Worm (Caenorhabditis elegans) whole organism, L1 larva: ENCODE data around the gene K07E3.4.

Experiments
- C04F5.9 ChIP-seq: sonication (generic microtip); optimal IDR thresholded peaks from 2 replicates; lab custom pipeline; 2016; ENCODE audit warnings: missing genetic modification characterization, missing compliant biosample characterization
- Y116A8C.19 ChIP-seq: sonication (generic microtip); optimal IDR thresholded peaks from 2 replicates; lab custom pipeline; 2016; ENCODE audit warnings: missing compliant biosample characterization, missing genetic modification characterization, borderline replicate concordance
- aha-1 ChIP-seq: fragments of 150-350 bp; optimal IDR thresholded peaks from 2 replicates; lab custom pipeline; 2014; ENCODE audit warnings: missing biosample characterization, missing genetic modification characterization
- alr-1 ChIP-seq: fragments of 200-800 bp; sonication (Bioruptor generic); optimal IDR thresholded peaks from 2 replicates; lab custom pipeline; 2018; ENCODE audit warnings: borderline replicate concordance, mild to moderate bottlenecking, missing genetic modification characterization, missing compliant biosample characterization
- ama-1 ChIP-seq: fragments of 150-350 bp; optimal IDR thresholded peaks from 2 replicates; lab custom pipeline; 2014
- blmp-1 ChIP-seq: fragments of 150-350 bp; optimal IDR thresholded peaks from 2 replicates; lab custom pipeline; 2014; ENCODE audit warnings: missing biosample characterization, missing genetic modification characterization
- ceh-63 ChIP-seq: fragments of 200-800 bp; sonication (Bioruptor generic); optimal IDR thresholded peaks from 2 replicates; lab custom pipeline; 2018; ENCODE audit warnings: mild to moderate bottlenecking, missing genetic modification characterization, missing compliant biosample characterization
- ceh-88 ChIP-seq: fragments of 200-800 bp; sonication (Bioruptor generic); IDR thresholded peaks from 2 replicates; pipeline ENCODE4 v1.3.6; 2022; ENCODE audit warnings: missing genetic modification characterization, missing compliant biosample characterization
- ceh-90 ChIP-seq: sonication (generic microtip); optimal IDR thresholded peaks from 2 replicates; lab custom pipeline; 2016; ENCODE audit warnings: missing genetic modification characterization, missing compliant biosample characterization
- egl-13 ChIP-seq: sonication (generic microtip); optimal IDR thresholded peaks from 2 replicates; lab custom pipeline; 2016; ENCODE audit warnings: missing genotype, missing genetic modification reagents, missing genetic modification characterization, missing compliant biosample characterization
- elt-2 ChIP-seq: sonication (generic microtip); optimal IDR thresholded peaks from 2 replicates; lab custom pipeline; 2016; ENCODE audit warnings: missing genetic modification characterization, mild to moderate bottlenecking, inconsistent platforms, missing compliant biosample characterization, missing genetic modification reagents
- fkh-10 ChIP-seq: sonication (generic microtip); optimal IDR thresholded peaks from 2 replicates; lab custom pipeline; 2017; ENCODE audit warnings: missing biosample characterization, missing genetic modification reagents, missing genetic modification characterization
- fkh-8 ChIP-seq: sonication (generic microtip); optimal IDR thresholded peaks from 2 replicates; lab custom pipeline; 2016; ENCODE audit warnings: mild to moderate bottlenecking, missing genetic modification characterization, missing compliant biosample characterization
- fos-1 ChIP-seq: fragments of 150-350 bp; optimal IDR thresholded peaks from 2 replicates; lab custom pipeline; 2014; ENCODE audit warnings: missing biosample characterization, missing genetic modification characterization
- grh-1 ChIP-seq: fragments of 200-800 bp; sonication (Bioruptor generic); IDR thresholded peaks from 2 replicates; pipeline ENCODE4 v1.3.6; 2022; ENCODE audit warnings: missing genetic modification reagents, missing genetic modification characterization, missing compliant biosample characterization
- hlh-17 ChIP-seq: fragments of 200-800 bp; sonication (Bioruptor generic); optimal IDR thresholded peaks from 2 replicates; lab custom pipeline; 2018; ENCODE audit warnings: missing genetic modification characterization, mild to moderate bottlenecking, missing compliant biosample characterization, moderate library complexity, borderline replicate concordance
- hpl-2 ChIP-seq: fragments of 150-350 bp; optimal IDR thresholded peaks from 2 replicates; lab custom pipeline; 2014; ENCODE audit warnings: missing biosample characterization, missing genetic modification reagents, missing genetic modification characterization
- jun-1 ChIP-seq: fragments of 150-350 bp; optimal IDR thresholded peaks from 2 replicates; lab custom pipeline; 2014; ENCODE audit warnings: missing biosample characterization, missing genetic modification reagents, missing genetic modification characterization
- lin-13 ChIP-seq: fragments of 150-350 bp; optimal IDR thresholded peaks from 2 replicates; lab custom pipeline; 2014; ENCODE audit warnings: missing biosample characterization, missing genetic modification reagents, missing genetic modification characterization
- lin-14 ChIP-seq: fragments of 200-800 bp; sonication (Bioruptor generic); optimal IDR thresholded peaks from 2 replicates; lab custom pipeline; 2018; ENCODE audit warnings: mild to moderate bottlenecking, missing genetic modification characterization, moderate library complexity, missing compliant biosample characterization
- lin-35 ChIP-seq, 2 experiments: fragments of 150-350 bp; optimal IDR thresholded peaks; 2 replicates each; lab custom pipeline; 2014; ENCODE audit warnings: missing biosample characterization in 2 of 2, missing genetic modification characterization in 2 of 2, missing genetic modification reagents in 2 of 2
- lin-39 ChIP-seq: fragments of 150-350 bp; optimal IDR thresholded peaks from 2 replicates; lab custom pipeline; 2014; ENCODE audit warnings: missing biosample characterization, missing genetic modification reagents, missing genetic modification characterization
- lsy-2 ChIP-seq, 2 experiments: fragments of 150-350 bp; optimal IDR thresholded peaks; 2 replicates each; lab custom pipeline; 2014; ENCODE audit warnings: missing biosample characterization in 2 of 2, missing genetic modification characterization in 2 of 2
- mef-2 ChIP-seq: fragments of 150-350 bp; optimal IDR thresholded peaks from 2 replicates; lab custom pipeline; 2014; ENCODE audit warnings: missing biosample characterization, missing genetic modification characterization
- mep-1 ChIP-seq: fragments of 150-350 bp; optimal IDR thresholded peaks from 2 replicates; lab custom pipeline; 2014; ENCODE audit warnings: missing biosample characterization, missing genetic modification characterization
- nhr-11 ChIP-seq: fragments of 150-350 bp; optimal IDR thresholded peaks from 2 replicates; lab custom pipeline; 2014; ENCODE audit warnings: missing biosample characterization, missing genetic modification characterization
- nhr-12 ChIP-seq: sonication (generic microtip); optimal IDR thresholded peaks from 2 replicates; lab custom pipeline; 2017; ENCODE audit warnings: missing biosample characterization, missing genetic modification characterization
- nhr-237 ChIP-seq: fragments of 150-350 bp; optimal IDR thresholded peaks from 2 replicates; lab custom pipeline; 2014; ENCODE audit warnings: missing biosample characterization, missing genetic modification characterization
- nhr-28 ChIP-seq: fragments of 150-350 bp; optimal IDR thresholded peaks from 2 replicates; lab custom pipeline; 2014; ENCODE audit warnings: missing biosample characterization, missing genetic modification characterization
- nhr-47 ChIP-seq: sonication (generic microtip); optimal IDR thresholded peaks from 2 replicates; lab custom pipeline; 2016; ENCODE audit warnings: mild to moderate bottlenecking, missing genetic modification characterization, moderate library complexity, missing compliant biosample characterization
- nhr-77 ChIP-seq: fragments of 150-350 bp; optimal IDR thresholded peaks from 2 replicates; lab custom pipeline; 2014; ENCODE audit warnings: missing biosample characterization, missing genetic modification characterization
- nhr-85 ChIP-seq: sonication (generic microtip); peaks from one replicate; lab custom pipeline; 2016; ENCODE audit warnings: missing genetic modification characterization, inconsistent platforms, missing compliant biosample characterization
- nhr-90 ChIP-seq: sonication (generic microtip); optimal IDR thresholded peaks from 2 replicates; lab custom pipeline; 2016; ENCODE audit warnings: mild to moderate bottlenecking, missing genetic modification characterization, missing compliant biosample characterization; ENCODE audit not compliant: poor library complexity
- pqm-1 ChIP-seq: sonication (generic microtip); optimal IDR thresholded peaks from 3 replicates; lab custom pipeline; 2017; ENCODE audit warnings: missing biosample characterization, missing genetic modification characterization
- rnt-1 ChIP-seq: sonication (generic microtip); optimal IDR thresholded peaks from 2 replicates; lab custom pipeline; 2016; ENCODE audit warnings: mild to moderate bottlenecking, missing genetic modification characterization, moderate library complexity, missing compliant biosample characterization
- sptf-1 ChIP-seq: fragments of 150-350 bp; optimal IDR thresholded peaks from 2 replicates; lab custom pipeline; 2014; ENCODE audit warnings: missing biosample characterization, missing genetic modification characterization
- sup-37 ChIP-seq: fragments of 200-800 bp; sonication (Bioruptor generic); optimal IDR thresholded peaks from 2 replicates; lab custom pipeline; 2018; ENCODE audit warnings: mild to moderate bottlenecking, missing genetic modification characterization, missing compliant biosample characterization
- swsn-7 ChIP-seq: sonication (generic microtip); optimal IDR thresholded peaks from 2 replicates; lab custom pipeline; 2016; ENCODE audit warnings: missing genetic modification characterization, missing compliant biosample characterization
- tlp-1 ChIP-seq: fragments of 150-350 bp; optimal IDR thresholded peaks from 2 replicates; lab custom pipeline; 2014; ENCODE audit warnings: missing biosample characterization, missing genetic modification characterization
- unc-30 ChIP-seq: sonication (generic microtip); optimal IDR thresholded peaks from 2 replicates; lab custom pipeline; 2017; ENCODE audit warnings: missing biosample characterization, missing genetic modification characterization
- unc-62 ChIP-seq: fragments of 150-350 bp; optimal IDR thresholded peaks from 2 replicates; lab custom pipeline; 2014; ENCODE audit warnings: missing biosample characterization, missing genetic modification reagents, missing genetic modification characterization
- unc-86 ChIP-seq: sonication (generic microtip); optimal IDR thresholded peaks from 2 replicates; lab custom pipeline; 2016; ENCODE audit warnings: missing genetic modification characterization, missing compliant biosample characterization
- xbp-1 ChIP-seq: sonication (generic microtip); optimal IDR thresholded peaks from 2 replicates; lab custom pipeline; 2016; ENCODE audit warnings: missing genetic modification characterization, missing compliant biosample characterization
- zag-1 ChIP-seq: fragments of 150-350 bp; optimal IDR thresholded peaks from 2 replicates; lab custom pipeline; 2014; ENCODE audit warnings: missing biosample characterization, missing genetic modification characterization
- zip-4 ChIP-seq: fragments of 200-800 bp; sonication (Bioruptor generic); optimal IDR thresholded peaks from 2 replicates; lab custom pipeline; 2018; ENCODE audit warnings: mild to moderate bottlenecking, missing genetic modification characterization, moderate library complexity, missing compliant biosample characterization
- ztf-11 ChIP-seq, 2 experiments: sonication (generic microtip); optimal IDR thresholded peaks; 2 replicates each; lab custom pipeline; 2016 to 2017; ENCODE audit warnings: missing genetic modification characterization in 2 of 2, missing biosample characterization in 1 of 2, missing compliant biosample characterization in 1 of 2
- ztf-4 ChIP-seq: fragments of 150-350 bp; optimal IDR thresholded peaks from 2 replicates; lab custom pipeline; 2014; ENCODE audit warnings: missing biosample characterization, missing genetic modification characterization

K07E3.4 gene

DNA sequence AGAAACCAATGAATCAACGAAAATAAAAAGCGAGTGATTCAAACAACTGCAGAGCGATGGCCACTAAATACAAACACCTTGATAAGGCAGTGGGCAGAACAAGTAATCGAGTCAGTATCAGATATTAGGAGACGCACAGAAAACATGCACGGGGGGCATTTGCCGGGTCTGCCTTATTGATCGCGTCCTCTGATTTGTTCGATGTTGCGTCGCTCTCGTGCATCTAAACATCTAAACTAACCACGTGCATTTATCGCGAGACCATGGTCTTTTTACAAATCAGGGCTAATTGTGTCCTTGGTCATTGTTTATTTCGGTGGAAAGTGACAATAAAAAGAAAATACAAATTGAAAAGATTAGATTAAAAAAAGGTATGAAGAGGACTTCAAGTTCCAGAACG, at the start of gene K07E3.4 (continued):
- TF ChIP-seq sup-37 (GFP tag; lab: Kevin White, UChicago) (no peak), lsy-2 (tag; optimal IDR thresholded peaks at IDR 0.05; lab: Kevin White, UChicago) (peak; percentile 29 to 40), pqm-1 (tag; lab: Kevin White, UChicago) (no peak), mep-1 (tag; lab: Kevin White, UChicago) (peak; percentile 67), xbp-1 (tag; lab: Kevin White, UChicago) (peak; percentile 31), fkh-10 (GFP tag; lab: Kevin White, UChicago) (no peak), rnt-1 (tag; lab: Kevin White, UChicago) (peak; percentile 19), ztf-11 (tag; optimal IDR thresholded peaks at IDR 0.05; lab: Kevin White, UChicago) (no peak), nhr-11 (tag; lab: Kevin White, UChicago) (no peak), elt-2 (tag; lab: Kevin White, UChicago) (peak; percentile 78), tlp-1 (no peak), hpl-2 (GFP tag; lab: Kevin White, UChicago) (no peak), ceh-90 (tag; lab: Kevin White, UChicago) (no peak), unc-86 (tag; lab: Kevin White, UChicago) (no peak), zip-4 (peak; percentile 4), mef-2 (tag; lab: Kevin White, UChicago) (no peak), lin-13 (GFP tag; lab: Kevin White, UChicago) (peak; percentile 37), aha-1 (tag; lab: Kevin White, UChicago) (no peak), swsn-7 (tag; lab: Kevin White, UChicago) (peak; percentile 38), lin-39 (tag; lab: Kevin White, UChicago) (no peak), ztf-4 (tag; lab: Kevin White, UChicago) (peak; percentile 39), ama-1 (lab: Kevin White, UChicago) (peak; percentile 14), lin-35 (GFP tag; optimal IDR thresholded peaks at IDR 0.05; lab: Kevin White, UChicago) (peak; percentile 10 to 76), unc-62 (GFP tag; lab: Kevin White, UChicago) (no peak), blmp-1 (tag; lab: Kevin White, UChicago) (peak; percentile 87), jun-1 (tag; lab: Kevin White, UChicago) (peak; percentile 52), nhr-85 (tag; lab: Kevin White, UChicago) (peak; percentile 98), nhr-90 (peak; percentile 88), unc-30 (tag; lab: Kevin White, UChicago) (no peak), egl-13 (tag; lab: Kevin White, UChicago) (no peak), nhr-47 (tag; lab: Kevin White, UChicago) (peak; percentile 58), nhr-12 (tag; lab: Kevin White, UChicago) (no peak)

- TF ChIP-seq grh-1 (GFP tag; lab: Robert Waterston, UW): no peak
- no peak for TF ChIP-seq ceh-63 (GFP tag; lab: Kevin White, UChicago)
- no peak for TF ChIP-seq jun-1 (tag; lab: Kevin White, UChicago)
- no peak for TF ChIP-seq hlh-17 (GFP tag; lab: Kevin White, UChicago)
- no peak for TF ChIP-seq ceh-88
Measured at ce11 chrX:8129543-8129942, 45.7 kb upstream of the K07E3.4 start, which contains the start of gene frpr-1. frpr-1 (minus strand) TSS chrX:8129643.

DNA sequence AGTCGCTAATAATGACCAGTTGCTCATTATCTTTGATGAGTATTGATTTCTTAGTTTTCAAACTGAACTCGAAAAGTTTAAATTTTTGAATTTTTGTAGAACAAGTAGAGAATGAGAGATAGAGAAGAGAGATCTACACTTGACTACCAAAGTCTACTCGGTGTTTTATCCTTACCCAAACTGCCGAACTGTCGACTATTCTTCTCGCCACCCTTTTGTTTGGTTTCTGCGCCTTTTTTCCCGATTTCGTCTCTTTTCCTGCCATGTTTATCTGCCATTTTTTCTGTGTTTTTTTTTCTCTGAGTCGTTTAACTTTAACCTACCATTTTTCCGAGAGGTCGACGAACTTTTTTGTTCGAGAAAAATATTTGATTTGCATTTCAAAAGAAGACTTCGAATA, 39.4 kb upstream of the K07E3.4 start, which contains the start of gene C02B8.12:
TSS of gene C02B8.12 (minus strand) at position 175 of the 400 bp plus-strand sequence.
- peak; percentile 15 for TF ChIP-seq lin-14 (GFP tag; lab: Kevin White, UChicago)
- no peak for TF ChIP-seq pqm-1 (tag; lab: Kevin White, UChicago)

ce11 chrX:8120281-8120680, 36.5 kb upstream of the K07E3.4 start:
- TF ChIP-seq nhr-11 (tag; lab: Kevin White, UChicago) (no peak), sptf-1 (tag; lab: Kevin White, UChicago) (no peak), nhr-28 (tag; lab: Kevin White, UChicago) (no peak), ztf-11 (tag; optimal IDR thresholded peaks at IDR 0.05; lab: Kevin White, UChicago) (no peak), alr-1 (no peak), jun-1 (tag; lab: Kevin White, UChicago) (no peak), nhr-77 (tag; lab: Kevin White, UChicago) (no peak), aha-1 (tag; lab: Kevin White, UChicago) (no peak), nhr-90 (no peak), Y116A8C.19 (tag; lab: Kevin White, UChicago) (no peak), zag-1 (no peak), sup-37 (GFP tag; lab: Kevin White, UChicago) (no peak), nhr-237 (no peak), C04F5.9 (tag; lab: Kevin White, UChicago) (no peak), lin-35 (GFP tag; optimal IDR thresholded peaks at IDR 0.05; lab: Kevin White, UChicago) (no peak), ceh-88 (no peak), fkh-8 (no peak), fos-1 (tag; lab: Kevin White, UChicago) (no peak)
